Fruit fly (Drosophila melanogaster) whole organism, embryonic: ENCODE results near the gene CG4004.

ENCODE experiments used
- Abd-B ChIP-seq: fragments of 200-800 bp; sonication (Bioruptor generic); optimal IDR thresholded peaks from 2 replicates; lab custom pipeline; 2018; ENCODE audit warnings: missing biosample characterization, mild to moderate bottlenecking, missing genetic modification characterization, moderate library complexity
- Bgb ChIP-seq: fragments of 200-800 bp; sonication (Bioruptor generic); IDR thresholded peaks from 2 replicates; pipeline ENCODE4 v1.3.6; 2022; ENCODE audit warnings: missing biosample characterization, missing genetic modification characterization; ENCODE audit not compliant: partially characterized antibody
- CG10209 ChIP-seq: fragments of 200-800 bp; sonication (Bioruptor generic); optimal IDR thresholded peaks from 3 replicates; lab custom pipeline; 2017; ENCODE audit warnings: missing biosample characterization, mild to moderate bottlenecking, missing genetic modification characterization, missing genetic modification reagents
- CG12071 ChIP-seq: fragments of 200-800 bp; sonication (Bioruptor generic); optimal IDR thresholded peaks from 3 replicates; lab custom pipeline; 2018; ENCODE audit warnings: missing biosample characterization, mild to moderate bottlenecking, missing genetic modification characterization
- CG12942 ChIP-seq: fragments of 200-800 bp; sonication (Bioruptor generic); optimal IDR thresholded peaks from 3 replicates; lab custom pipeline; 2016; ENCODE audit warnings: missing biosample characterization, missing genetic modification characterization
- CG1832 ChIP-seq: fragments of 200-800 bp; sonication (Bioruptor generic); optimal IDR thresholded peaks from 2 replicates; lab custom pipeline; 2017; ENCODE audit warnings: missing biosample characterization, mild to moderate bottlenecking, missing genetic modification characterization, inconsistent platforms
- CG2199 ChIP-seq: fragments of 200-800 bp; sonication (Bioruptor generic); IDR thresholded peaks from 3 replicates; pipeline ENCODE4 v1.3.6; 2022; ENCODE audit warnings: missing biosample characterization, missing genetic modification characterization
- CG2875 ChIP-seq: fragments of 200-800 bp; sonication (Bioruptor generic); optimal IDR thresholded peaks from 2 replicates; lab custom pipeline; 2017; ENCODE audit warnings: missing biosample characterization, mild to moderate bottlenecking, missing genetic modification characterization, missing genetic modification reagents
- CG30403 ChIP-seq: fragments of 200-800 bp; sonication (Bioruptor generic); optimal IDR thresholded peaks from 3 replicates; lab custom pipeline; 2016; ENCODE audit warnings: missing biosample characterization, missing genetic modification characterization
- CG31441 ChIP-seq: fragments of 200-800 bp; sonication (Bioruptor generic); IDR thresholded peaks from 2 replicates; pipeline ENCODE4 v1.3.6; 2022; ENCODE audit warnings: missing biosample characterization, missing genetic modification characterization
- CG43689 ChIP-seq: fragments of 200-800 bp; sonication (Bioruptor generic); IDR thresholded peaks from 2 replicates; pipeline ENCODE4 v1.3.6; 2022; ENCODE audit warnings: missing biosample characterization, missing genetic modification characterization
- CG5953 ChIP-seq: fragments of 200-800 bp; sonication (Bioruptor generic); IDR thresholded peaks from 2 replicates; pipeline ENCODE4 v1.3.6; 2022; ENCODE audit warnings: missing biosample characterization, missing genetic modification characterization
- CG6683 ChIP-seq: fragments of 200-800 bp; sonication (Bioruptor generic); optimal IDR thresholded peaks from 2 replicates; lab custom pipeline; 2017; ENCODE audit warnings: missing biosample characterization, mild to moderate bottlenecking, missing genetic modification characterization, missing genetic modification reagents
- CG7839 ChIP-seq: fragments of 200-800 bp; sonication (Bioruptor generic); optimal IDR thresholded peaks from 3 replicates; lab custom pipeline; 2018; ENCODE audit warnings: missing biosample characterization, mild to moderate bottlenecking, missing genetic modification characterization, moderate library complexity
- CG8388 ChIP-seq: fragments of 200-800 bp; sonication (Bioruptor generic); optimal IDR thresholded peaks from 2 replicates; lab custom pipeline; 2019; ENCODE audit warnings: missing biosample characterization, mild to moderate bottlenecking, missing genetic modification characterization, moderate library complexity
- CG8478 ChIP-seq: fragments of >200 bp; optimal IDR thresholded peaks from 2 replicates; lab custom pipeline; 2018
- CG8924 ChIP-seq: fragments of 200-800 bp; optimal IDR thresholded peaks from 3 replicates; lab custom pipeline; 2019; ENCODE audit warnings: missing biosample characterization, mild to moderate bottlenecking, missing genetic modification characterization, moderate library complexity
- CG9727 ChIP-seq: fragments of 200-800 bp; sonication (Bioruptor generic); optimal IDR thresholded peaks from 3 replicates; lab custom pipeline; 2017; ENCODE audit warnings: missing biosample characterization, mild to moderate bottlenecking, missing genetic modification characterization
- CrebB ChIP-seq: fragments of 200-800 bp; sonication (Bioruptor generic); optimal IDR thresholded peaks from 3 replicates; lab custom pipeline; 2018; ENCODE audit warnings: missing biosample characterization, mild to moderate bottlenecking, missing genetic modification characterization
- Dip2 ChIP-seq: fragments of 200-800 bp; sonication (Bioruptor generic); IDR thresholded peaks from 2 replicates; pipeline ENCODE4 v1.3.6; 2022; ENCODE audit warnings: missing biosample characterization, missing genetic modification characterization
- Doc2 ChIP-seq: fragments of 200-800 bp; sonication (Bioruptor generic); IDR thresholded peaks from 2 replicates; pipeline ENCODE4 v1.3.6; 2022; ENCODE audit warnings: missing biosample characterization, missing genetic modification characterization
- Drgx ChIP-seq: fragments of 200-800 bp; sonication (Bioruptor generic); IDR thresholded peaks from 2 replicates; pipeline ENCODE4 v1.3.6; 2022; ENCODE audit warnings: missing biosample characterization, missing genetic modification characterization
- Fer1 ChIP-seq: fragments of 200-800 bp; sonication (Bioruptor generic); optimal IDR thresholded peaks from 2 replicates; lab custom pipeline; 2017; ENCODE audit warnings: missing biosample characterization, mild to moderate bottlenecking, missing genetic modification characterization
- HLH3B ChIP-seq: fragments of 200-800 bp; sonication (Bioruptor generic); IDR thresholded peaks from 2 replicates; pipeline ENCODE4 v1.3.6; 2022; ENCODE audit warnings: missing biosample characterization, missing genetic modification characterization
- Mes4 ChIP-seq: fragments of 200-800 bp; sonication (Bioruptor generic); optimal IDR thresholded peaks from 2 replicates; lab custom pipeline; 2016; ENCODE audit warnings: missing biosample characterization, missing genetic modification characterization
- NC2β ChIP-seq: fragments of 200-800 bp; sonication (Bioruptor generic); optimal IDR thresholded peaks from 2 replicates; lab custom pipeline; 2016; ENCODE audit warnings: missing biosample characterization, missing genetic modification characterization
- Sox102F ChIP-seq: fragments of 200-800 bp; sonication (Bioruptor generic); optimal IDR thresholded peaks from 2 replicates; lab custom pipeline; 2018; ENCODE audit warnings: missing biosample characterization, mild to moderate bottlenecking, missing genetic modification characterization, moderate library complexity
- aop ChIP-seq: fragments of 200-800 bp; sonication (Bioruptor generic); IDR thresholded peaks from 2 replicates; pipeline ENCODE4 v1.3.6; 2022; ENCODE audit warnings: missing biosample characterization, missing genetic modification characterization
- ato ChIP-seq: fragments of 200-800 bp; sonication (Bioruptor generic); IDR thresholded peaks from 2 replicates; pipeline ENCODE4 v1.3.6; 2022; ENCODE audit warnings: missing biosample characterization, missing genetic modification characterization; ENCODE audit not compliant: partially characterized antibody
- bbx ChIP-seq: fragments of 200-800 bp; sonication (Bioruptor generic); IDR thresholded peaks from 2 replicates; pipeline ENCODE4 v1.3.6; 2022; ENCODE audit warnings: missing biosample characterization, missing genetic modification characterization; ENCODE audit not compliant: partially characterized antibody
- chinmo ChIP-seq: fragments of 200-800 bp; sonication (Bioruptor generic); IDR thresholded peaks from 4 replicates; pipeline ENCODE4 v1.3.6; 2022; ENCODE audit warnings: missing biosample characterization, missing genetic modification characterization; ENCODE audit not compliant: partially characterized antibody
- corto ChIP-seq: fragments of 200-800 bp; sonication (Bioruptor generic); optimal IDR thresholded peaks from 2 replicates; lab custom pipeline; 2016; ENCODE audit warnings: missing biosample characterization, mild to moderate bottlenecking, missing genetic modification characterization, moderate library complexity
- croc ChIP-seq: fragments of 200-800 bp; sonication (Bioruptor generic); conservative IDR thresholded peaks from 3 replicates; pipeline ENCODE4 v1.3.6; 2022; ENCODE audit warnings: missing biosample characterization, missing genetic modification characterization
- crp ChIP-seq, 2 experiments: fragments of 200-800 bp; sonication (Bioruptor generic); optimal IDR thresholded peaks; 2 replicates in 1 of 2; 3 replicates in 1 of 2; lab custom pipeline; 2017; ENCODE audit warnings: missing biosample characterization in 2 of 2, missing genetic modification characterization in 2 of 2, mild to moderate bottlenecking in 1 of 2, moderate library complexity in 1 of 2
- dysf ChIP-seq: fragments of 200-800 bp; sonication (Bioruptor generic); IDR thresholded peaks from 3 replicates; pipeline ENCODE4 v1.3.6; 2022; ENCODE audit warnings: missing biosample characterization, missing genetic modification characterization
- esg ChIP-seq: fragments of 200-800 bp; sonication (Bioruptor generic); conservative IDR thresholded peaks from 2 replicates; pipeline ENCODE4 v1.3.6; 2022; ENCODE audit warnings: missing biosample characterization, missing genetic modification characterization
- fd3F ChIP-seq: fragments of 200-800 bp; sonication (Bioruptor generic); optimal IDR thresholded peaks from 2 replicates; lab custom pipeline; 2018; ENCODE audit warnings: missing biosample characterization, mild to moderate bottlenecking, missing genetic modification characterization, moderate library complexity
- fd96Cb ChIP-seq: fragments of 200-800 bp; sonication (Bioruptor generic); optimal IDR thresholded peaks from 2 replicates; lab custom pipeline; 2018; ENCODE audit warnings: missing biosample characterization, mild to moderate bottlenecking, missing genetic modification characterization, moderate library complexity
- gem ChIP-seq: fragments of 200-800 bp; sonication (Bioruptor generic); optimal IDR thresholded peaks from 2 replicates; lab custom pipeline; 2019; ENCODE audit warnings: missing biosample characterization, mild to moderate bottlenecking, missing genetic modification characterization, moderate library complexity
- gsb-n ChIP-seq: fragments of 200-800 bp; sonication (Bioruptor generic); optimal IDR thresholded peaks from 3 replicates; lab custom pipeline; 2018; ENCODE audit warnings: missing biosample characterization, mild to moderate bottlenecking, missing genetic modification characterization
- luna ChIP-seq: fragments of 200-800 bp; sonication (Bioruptor generic); optimal IDR thresholded peaks from 2 replicates; lab custom pipeline; 2016; ENCODE audit warnings: missing biosample characterization, missing genetic modification characterization
- org-1 ChIP-seq: fragments of 200-800 bp; sonication (Bioruptor generic); optimal IDR thresholded peaks from 2 replicates; lab custom pipeline; 2017; ENCODE audit warnings: missing biosample characterization, missing genetic modification characterization
- sim ChIP-seq: fragments of 200-800 bp; sonication (Bioruptor generic); IDR thresholded peaks from 2 replicates; pipeline ENCODE4 v1.3.6; 2022; ENCODE audit warnings: missing biosample characterization, missing genetic modification characterization
- slou ChIP-seq: fragments of 200-800 bp; sonication (Bioruptor generic); optimal IDR thresholded peaks from 3 replicates; lab custom pipeline; 2016; ENCODE audit warnings: missing biosample characterization, missing genetic modification characterization
- tin ChIP-seq: fragments of 200-800 bp; sonication (Bioruptor generic); optimal IDR thresholded peaks from 3 replicates; lab custom pipeline; 2016; ENCODE audit warnings: missing biosample characterization, missing genetic modification characterization
- trh ChIP-seq: fragments of 200-800 bp; sonication (Bioruptor generic); optimal IDR thresholded peaks from 2 replicates; lab custom pipeline; 2016; ENCODE audit warnings: missing biosample characterization, missing genetic modification characterization
- tx ChIP-seq: fragments of 200-800 bp; sonication (Bioruptor generic); optimal IDR thresholded peaks from 2 replicates; lab custom pipeline; 2016; ENCODE audit warnings: missing biosample characterization, missing genetic modification characterization
- zen ChIP-seq: fragments of 200-800 bp; sonication (Bioruptor generic); optimal IDR thresholded peaks from 3 replicates; lab custom pipeline; 2018; ENCODE audit warnings: missing biosample characterization, mild to moderate bottlenecking, missing genetic modification characterization, moderate library complexity

The CG4004 gene

DNA sequence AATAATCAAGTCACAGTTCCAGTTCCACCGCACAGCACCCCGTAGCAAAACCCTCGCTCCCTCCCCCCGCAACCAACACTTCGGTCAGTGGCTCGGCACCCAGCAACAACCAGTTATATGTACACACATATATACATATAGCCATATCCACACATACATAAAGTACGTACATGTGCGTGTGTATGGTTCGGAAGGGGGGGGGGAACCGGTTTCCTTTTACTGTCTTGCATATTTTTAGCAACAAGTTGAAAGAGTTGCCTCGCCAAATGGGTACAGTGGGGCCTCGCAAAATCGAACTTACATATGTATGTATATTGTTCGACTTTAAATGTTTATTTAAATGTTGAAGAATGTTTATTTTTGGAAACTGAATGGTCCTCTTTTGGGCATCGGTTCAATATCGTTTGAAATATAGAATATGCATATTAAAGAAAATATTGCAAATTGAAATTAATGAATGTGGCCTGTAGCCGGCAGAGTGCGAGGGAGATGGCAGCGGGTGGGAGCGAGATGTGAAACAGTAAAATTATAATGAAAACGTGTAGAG is 11.1 kb downstream of the CG4004 start (continued):
- TF ChIP-seq aop (no peak), CG7839 (tag; lab: Kevin White, UChicago) (peak; percentile 79), CG9727 (GFP tag; lab: Kevin White, UChicago) (peak; percentile 72), luna (GFP tag; lab: Kevin White, UChicago) (no peak), slou (GFP tag; lab: Kevin White, UChicago) (peak; percentile 37), CG6683 (GFP tag; lab: Kevin White, UChicago) (peak; percentile 47), Abd-B (GFP tag; lab: Kevin White, UChicago) (peak; percentile 61), CG12071 (GFP tag; lab: Kevin White, UChicago) (peak; percentile 63), HLH3B (peak; percentile 76), CG1832 (GFP tag; lab: Kevin White, UChicago) (peak; percentile 26), CG8924 (tag; lab: Kevin White, UChicago) (peak; percentile 70), CG43689 (no peak), CG2199 (GFP tag; lab: Robert Waterston, UW) (no peak), sim (GFP tag; lab: Robert Waterston, UW) (0 out of 2 replicates have a peak, but pooled peaks have one; percentile 34), Fer1 (GFP tag; lab: Kevin White, UChicago) (peak; percentile 81), Sox102F (GFP tag; lab: Kevin White, UChicago) (peak; percentile 62), org-1 (GFP tag; lab: Kevin White, UChicago) (peak; percentile 63), Doc2 (GFP tag; lab: Robert Waterston, UW) (no peak), esg (GFP tag; lab: Robert Waterston, UW) (peak; percentile 70), dysf (GFP tag; lab: Robert Waterston, UW) (peak; percentile 89), bbx (GFP tag; lab: Robert Waterston, UW) (no peak), NC2β (GFP tag; lab: Kevin White, UChicago) (no peak), CG10209 (GFP tag; lab: Kevin White, UChicago) (peak; percentile 60), chinmo (GFP tag; lab: Robert Waterston, UW) (peak; percentile 80; the same call in 3 of the 4 replicates), croc (GFP tag; lab: Robert Waterston, UW) (peak; percentile 54), trh (GFP tag; lab: Kevin White, UChicago) (no peak), crp (GFP tag; optimal IDR thresholded peaks at IDR 0.05; lab: Kevin White, UChicago) (no peak), CG2875 (peak; percentile 3), ato (GFP tag; lab: Robert Waterston, UW) (no peak), Drgx (GFP tag; lab: Robert Waterston, UW) (peak; percentile 93), Mes4 (GFP tag; lab: Kevin White, UChicago) (no peak)
- TF ChIP-seq, all 482 proteins: peak for 305

DNA sequence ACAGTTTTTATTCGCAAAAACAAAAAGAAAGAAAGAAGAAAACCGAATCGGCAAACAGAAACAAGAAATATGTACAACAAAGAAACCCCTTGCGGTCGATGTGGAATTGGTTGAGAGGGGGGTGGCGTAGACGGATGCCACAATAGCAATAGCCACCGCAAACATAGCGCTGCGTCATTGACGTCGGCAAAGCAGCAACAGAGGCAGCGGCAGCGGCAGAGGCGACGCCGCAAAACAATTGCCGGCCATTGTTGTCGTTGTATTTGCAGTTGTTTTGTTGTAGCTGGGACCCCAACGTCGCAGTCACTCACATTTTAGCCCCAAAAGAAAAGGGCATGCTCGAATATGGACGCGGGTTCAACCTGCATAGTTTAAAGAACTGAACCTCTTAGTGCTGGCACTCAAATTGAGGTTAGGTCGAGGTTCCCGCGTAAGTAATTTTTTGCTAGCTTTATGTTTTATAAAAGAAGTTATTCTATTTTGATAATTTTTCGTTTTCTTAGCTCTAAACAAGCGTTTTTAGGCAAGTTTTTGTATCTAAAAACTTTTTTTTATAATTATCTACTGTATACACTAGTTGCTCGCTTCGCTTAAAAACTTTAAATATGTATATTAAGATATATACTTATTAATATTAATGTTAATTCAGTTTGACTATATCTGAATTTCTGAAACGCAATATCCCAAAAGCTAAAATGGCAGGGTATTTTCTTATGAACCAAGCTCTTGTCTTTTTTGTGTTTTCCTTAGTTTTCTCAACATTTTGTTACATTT is 11.8 kb downstream of the CG4004 start:
- TF ChIP-seq Bgb (no peak; the same call in 1 of the 2 replicates), CrebB (tag; lab: Kevin White, UChicago) (no peak), CG8388 (GFP tag; lab: Kevin White, UChicago) (peak; percentile 54), fd96Cb (tag; lab: Kevin White, UChicago) (peak; percentile 71), fd3F (GFP tag; lab: Kevin White, UChicago) (peak; percentile 77), Dip2 (GFP tag; lab: Robert Waterston, UW) (no peak), CG5953 (GFP tag; lab: Robert Waterston, UW) (no peak), CG8478 (no peak), zen (peak; percentile 13), CG7839 (tag; lab: Kevin White, UChicago) (peak; percentile 84), CG12942 (GFP tag; lab: Kevin White, UChicago) (no peak), tin (GFP tag; lab: Kevin White, UChicago) (peak; percentile 45), gsb-n (tag; lab: Kevin White, UChicago) (peak; percentile 23), CG30403 (GFP tag; lab: Kevin White, UChicago) (peak; percentile 83), gem (tag; lab: Kevin White, UChicago) (peak; percentile 91), CG31441 (GFP tag; lab: Robert Waterston, UW) (peak; percentile 71), corto (GFP tag; lab: Kevin White, UChicago) (no peak), tx (GFP tag; lab: Kevin White, UChicago) (peak; percentile 35)
